Fruit fly (Drosophila melanogaster) S2 (cell line): Measurements from ENCODE around the gene FASN1.

Experiments
- CG8478 ChIP-seq: fragments of >200 bp; optimal IDR thresholded peaks from 2 replicates; lab custom pipeline; 2018
- CTCF ChIP-seq, 2 experiments: fragments of >200 bp; optimal IDR thresholded peaks; 2 replicates each; lab custom pipeline; 2018

DNA sequence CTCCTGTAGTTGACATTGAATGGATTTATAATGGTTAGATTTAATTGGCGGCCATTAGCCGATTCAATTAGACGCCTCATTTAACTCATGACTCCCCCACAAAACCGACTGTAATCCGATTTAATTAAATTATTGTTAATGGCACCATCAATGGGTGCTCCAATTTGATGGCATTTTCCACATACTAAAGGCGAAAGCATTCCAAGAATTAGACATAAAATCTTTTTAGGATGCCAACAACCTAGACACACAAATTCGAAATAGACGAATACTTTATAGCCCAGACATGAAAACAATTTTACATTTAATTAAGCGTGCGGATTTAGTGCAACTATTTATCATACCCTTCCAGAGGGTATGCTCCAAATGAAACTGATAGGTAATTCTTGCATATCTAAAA is 43.5 kb downstream of the FASN1 start:
- TF ChIP-seq CG8478 (lab: Kevin White, UChicago): no peak
- TF ChIP-seq CTCF (optimal IDR thresholded peaks at IDR 0.05; lab: Kevin White, UChicago): no peak
